Fruit fly (Drosophila melanogaster) whole organism, embryonic: Measurements from ENCODE around the gene Sem1.

ENCODE experiments used
- CG10209 ChIP-seq: fragments of 200-800 bp; sonication (Bioruptor generic); optimal IDR thresholded peaks from 3 replicates; lab custom pipeline; 2017; ENCODE audit warnings: missing biosample characterization, mild to moderate bottlenecking, missing genetic modification characterization, missing genetic modification reagents
- CG10267 ChIP-seq: fragments of 200-800 bp; sonication (Bioruptor generic); optimal IDR thresholded peaks from 2 replicates; lab custom pipeline; 2018; ENCODE audit warnings: missing biosample characterization, mild to moderate bottlenecking, missing genetic modification characterization, moderate library complexity
- CG11093 ChIP-seq: fragments of 200-800 bp; sonication (Bioruptor generic); IDR thresholded peaks from 3 replicates; pipeline ENCODE4 v1.3.6; 2022; ENCODE audit warnings: missing biosample characterization, missing genetic modification characterization
- CG11456 ChIP-seq: fragments of 200-800 bp; sonication (Bioruptor generic); IDR thresholded peaks from 3 replicates; pipeline ENCODE4 v1.3.6; 2022; ENCODE audit warnings: missing biosample characterization, missing genetic modification characterization
- CG11696 ChIP-seq: fragments of 200-800 bp; sonication (Bioruptor generic); IDR thresholded peaks from 2 replicates; pipeline ENCODE4 v1.3.6; 2022; ENCODE audit warnings: missing biosample characterization, missing genetic modification characterization
- CG13296 ChIP-seq: fragments of 200-800 bp; sonication (Bioruptor generic); optimal IDR thresholded peaks from 3 replicates; lab custom pipeline; 2018; ENCODE audit warnings: missing biosample characterization, mild to moderate bottlenecking, missing genetic modification characterization
- CG13424 ChIP-seq: fragments of 200-800 bp; sonication (Bioruptor generic); optimal IDR thresholded peaks from 2 replicates; lab custom pipeline; 2019; ENCODE audit warnings: missing biosample characterization, mild to moderate bottlenecking, missing genetic modification characterization, moderate library complexity
- CG14050 ChIP-seq: fragments of 200-800 bp; sonication (Bioruptor generic); IDR thresholded peaks from 3 replicates; pipeline ENCODE4 v1.3.6; 2022; ENCODE audit warnings: missing biosample characterization, missing genetic modification characterization
- CG14667 ChIP-seq: fragments of 200-800 bp; sonication (Bioruptor generic); IDR thresholded peaks from 2 replicates; pipeline ENCODE4 v1.3.6; 2022; ENCODE audit warnings: missing biosample characterization, missing genetic modification characterization
- CG15514 ChIP-seq: fragments of 200-800 bp; sonication (Bioruptor generic); optimal IDR thresholded peaks from 3 replicates; lab custom pipeline; 2017; ENCODE audit warnings: missing biosample characterization, missing genetic modification characterization, mild to moderate bottlenecking, moderate library complexity, missing genetic modification reagents
- CG17802 ChIP-seq: fragments of 200-800 bp; sonication (Bioruptor generic); optimal IDR thresholded peaks from 2 replicates; lab custom pipeline; 2018; ENCODE audit warnings: missing biosample characterization, mild to moderate bottlenecking, missing genetic modification characterization, moderate library complexity
- CG18262 ChIP-seq: fragments of 200-800 bp; optimal IDR thresholded peaks from 3 replicates; lab custom pipeline; 2019; ENCODE audit warnings: missing biosample characterization, mild to moderate bottlenecking, missing genetic modification characterization, moderate library complexity
- CG2120 ChIP-seq: fragments of 200-800 bp; sonication (Bioruptor generic); optimal IDR thresholded peaks from 3 replicates; lab custom pipeline; 2016; ENCODE audit warnings: missing biosample characterization, missing genetic modification characterization
- CG2129 ChIP-seq: fragments of 200-800 bp; sonication (Bioruptor generic); IDR thresholded peaks from 2 replicates; pipeline ENCODE4 v1.3.6; 2022; ENCODE audit warnings: missing biosample characterization, missing genetic modification characterization; ENCODE audit not compliant: partially characterized antibody
- CG2678 ChIP-seq: fragments of 200-800 bp; sonication (Bioruptor generic); optimal IDR thresholded peaks from 3 replicates; lab custom pipeline; 2019; ENCODE audit warnings: missing biosample characterization, mild to moderate bottlenecking, missing genetic modification characterization, moderate library complexity
- CG3281 ChIP-seq: fragments of 200-800 bp; sonication (Bioruptor generic); optimal IDR thresholded peaks from 3 replicates; lab custom pipeline; 2017; ENCODE audit warnings: missing biosample characterization, mild to moderate bottlenecking, missing genetic modification characterization
- CG34422 ChIP-seq: fragments of 200-800 bp; sonication (Bioruptor generic); IDR thresholded peaks from 3 replicates; pipeline ENCODE4 v1.3.6; 2022; ENCODE audit warnings: missing biosample characterization, missing genetic modification characterization
- CG6175 ChIP-seq: fragments of 200-800 bp; sonication (Bioruptor generic); IDR thresholded peaks from 3 replicates; pipeline ENCODE4 v1.3.6; 2022; ENCODE audit warnings: missing biosample characterization, missing genetic modification characterization
- CG6272 ChIP-seq: fragments of 200-800 bp; sonication (Bioruptor generic); IDR thresholded peaks from 2 replicates; pipeline ENCODE4 v1.3.6; 2022; ENCODE audit warnings: missing biosample characterization, missing genetic modification characterization
- CG8359 ChIP-seq: fragments of 200-800 bp; sonication (Bioruptor generic); optimal IDR thresholded peaks from 2 replicates; lab custom pipeline; 2017; ENCODE audit warnings: missing biosample characterization, mild to moderate bottlenecking, missing genetic modification characterization, borderline replicate concordance
- CG8478 ChIP-seq: fragments of >200 bp; optimal IDR thresholded peaks from 2 replicates; lab custom pipeline; 2018
- CG8924 ChIP-seq: fragments of 200-800 bp; optimal IDR thresholded peaks from 3 replicates; lab custom pipeline; 2019; ENCODE audit warnings: missing biosample characterization, mild to moderate bottlenecking, missing genetic modification characterization, moderate library complexity
- CG9876 ChIP-seq: fragments of 200-800 bp; sonication (Bioruptor generic); optimal IDR thresholded peaks from 2 replicates; lab custom pipeline; 2016; ENCODE audit warnings: missing biosample characterization, missing genetic modification characterization
- CHES-1-like ChIP-seq: fragments of 200-800 bp; sonication (Bioruptor generic); optimal IDR thresholded peaks from 2 replicates; lab custom pipeline; 2016; ENCODE audit warnings: missing biosample characterization, missing genetic modification characterization
- Chrac-16 ChIP-seq: fragments of 200-800 bp; sonication (Bioruptor generic); optimal IDR thresholded peaks from 3 replicates; lab custom pipeline; 2016; ENCODE audit warnings: missing biosample characterization, missing genetic modification characterization
- CkIIα-i1 ChIP-seq: fragments of 200-800 bp; sonication (Bioruptor generic); IDR thresholded peaks from 2 replicates; pipeline ENCODE4 v1.3.6; 2022; ENCODE audit warnings: missing biosample characterization, missing genetic modification characterization
- D19A ChIP-seq: fragments of 200-800 bp; optimal IDR thresholded peaks from 3 replicates; lab custom pipeline; 2019; ENCODE audit warnings: missing biosample characterization, mild to moderate bottlenecking, missing genetic modification characterization, moderate library complexity
- Doc3 ChIP-seq: fragments of 200-800 bp; sonication (Bioruptor generic); IDR thresholded peaks from 3 replicates; pipeline ENCODE4 v1.3.6; 2022; ENCODE audit warnings: missing biosample characterization, missing genetic modification characterization; ENCODE audit not compliant: partially characterized antibody
- Elba2 ChIP-seq: fragments of 200-800 bp; sonication (Bioruptor generic); optimal IDR thresholded peaks from 3 replicates; lab custom pipeline; 2016; ENCODE audit warnings: missing biosample characterization, missing genetic modification characterization
- HLH3B ChIP-seq: fragments of 200-800 bp; sonication (Bioruptor generic); IDR thresholded peaks from 2 replicates; pipeline ENCODE4 v1.3.6; 2022; ENCODE audit warnings: missing biosample characterization, missing genetic modification characterization
- Hmr ChIP-seq: fragments of 200-800 bp; sonication (Bioruptor generic); optimal IDR thresholded peaks from 3 replicates; lab custom pipeline; 2017; ENCODE audit warnings: mild to moderate bottlenecking, missing biosample characterization, missing genetic modification reagents, missing genetic modification characterization
- Hr3 ChIP-seq: fragments of 200-800 bp; sonication (Bioruptor generic); optimal IDR thresholded peaks from 3 replicates; lab custom pipeline; 2016; ENCODE audit warnings: missing biosample characterization, missing genetic modification characterization
- Rfx ChIP-seq: fragments of 200-800 bp; sonication (Bioruptor generic); IDR thresholded peaks from 2 replicates; pipeline ENCODE4 v1.3.6; 2022; ENCODE audit warnings: missing biosample characterization, missing genetic modification characterization
- Scr ChIP-seq: fragments of 200-800 bp; sonication (Bioruptor generic); IDR thresholded peaks from 2 replicates; pipeline ENCODE4 v1.3.6; 2022; ENCODE audit warnings: missing biosample characterization, missing genetic modification characterization; ENCODE audit not compliant: partially characterized antibody
- Usf ChIP-seq: fragments of 200-800 bp; sonication (Bioruptor generic); optimal IDR thresholded peaks from 2 replicates; lab custom pipeline; 2017; ENCODE audit warnings: missing genotype, missing biosample characterization, missing genetic modification characterization
- br ChIP-seq: fragments of >200 bp; optimal IDR thresholded peaks from 2 replicates; lab custom pipeline; 2017
- chm ChIP-seq: fragments of 200-800 bp; sonication (Bioruptor generic); IDR thresholded peaks from 2 replicates; pipeline ENCODE4 v1.3.6; 2022; ENCODE audit warnings: missing biosample characterization, missing genetic modification characterization
- ci ChIP-seq: fragments of 200-800 bp; sonication (Bioruptor generic); IDR thresholded peaks from 3 replicates; pipeline ENCODE4 v1.3.6; 2022; ENCODE audit warnings: missing biosample characterization, missing genetic modification characterization
- dysf ChIP-seq: fragments of 200-800 bp; sonication (Bioruptor generic); IDR thresholded peaks from 3 replicates; pipeline ENCODE4 v1.3.6; 2022; ENCODE audit warnings: missing biosample characterization, missing genetic modification characterization
- eve ChIP-seq, 2 experiments: fragments of >200 bp; optimal IDR thresholded peaks; 2 replicates each; lab custom pipeline; 2017; ENCODE audit warnings: missing biosample characterization in 2 of 2, missing genetic modification characterization in 2 of 2
- gcm ChIP-seq: fragments of 200-800 bp; sonication (Bioruptor generic); optimal IDR thresholded peaks from 2 replicates; lab custom pipeline; 2019; ENCODE audit warnings: missing biosample characterization, mild to moderate bottlenecking, missing genetic modification characterization, moderate library complexity
- ham ChIP-seq: fragments of 200-800 bp; sonication (Bioruptor generic); IDR thresholded peaks from 2 replicates; pipeline ENCODE4 v1.3.6; 2022; ENCODE audit warnings: missing biosample characterization, missing genetic modification characterization
- hkb ChIP-seq, 2 experiments: fragments of 200-800 bp in 1 of 2; fragments of >200 bp in 1 of 2; sonication (Bioruptor generic) in 1 of 2; IDR thresholded peaks in 1 of 2; optimal IDR thresholded peaks in 1 of 2; 2 replicates each; pipeline versions ENCODE4 v1.3.6 to Lab custom; 2017 to 2022; ENCODE audit warnings: missing biosample characterization in 1 of 2, missing genetic modification characterization in 1 of 2
- kay ChIP-seq: fragments of 200-800 bp; sonication (Bioruptor generic); optimal IDR thresholded peaks from 2 replicates; lab custom pipeline; 2016; ENCODE audit warnings: missing biosample characterization, missing genetic modification characterization
- pfk ChIP-seq: fragments of 200-800 bp; sonication (Bioruptor generic); optimal IDR thresholded peaks from 2 replicates; lab custom pipeline; 2018; ENCODE audit warnings: missing biosample characterization, mild to moderate bottlenecking, missing genetic modification characterization, moderate library complexity
- ranshi ChIP-seq: fragments of 200-800 bp; sonication (Bioruptor generic); IDR thresholded peaks from 2 replicates; pipeline ENCODE4 v1.3.6; 2022; ENCODE audit warnings: missing biosample characterization, missing genetic modification characterization
- sim ChIP-seq: fragments of 200-800 bp; sonication (Bioruptor generic); IDR thresholded peaks from 2 replicates; pipeline ENCODE4 v1.3.6; 2022; ENCODE audit warnings: missing biosample characterization, missing genetic modification characterization
- sisA ChIP-seq: fragments of 200-800 bp; sonication (Bioruptor generic); IDR thresholded peaks from 2 replicates; pipeline ENCODE4 v1.3.6; 2022; ENCODE audit warnings: missing biosample characterization, missing genetic modification characterization
- so ChIP-seq: fragments of 200-800 bp; sonication (Bioruptor generic); IDR thresholded peaks from 3 replicates; pipeline ENCODE4 v1.3.6; 2022; ENCODE audit warnings: missing biosample characterization, missing genetic modification characterization

Gene Sem1

DNA sequence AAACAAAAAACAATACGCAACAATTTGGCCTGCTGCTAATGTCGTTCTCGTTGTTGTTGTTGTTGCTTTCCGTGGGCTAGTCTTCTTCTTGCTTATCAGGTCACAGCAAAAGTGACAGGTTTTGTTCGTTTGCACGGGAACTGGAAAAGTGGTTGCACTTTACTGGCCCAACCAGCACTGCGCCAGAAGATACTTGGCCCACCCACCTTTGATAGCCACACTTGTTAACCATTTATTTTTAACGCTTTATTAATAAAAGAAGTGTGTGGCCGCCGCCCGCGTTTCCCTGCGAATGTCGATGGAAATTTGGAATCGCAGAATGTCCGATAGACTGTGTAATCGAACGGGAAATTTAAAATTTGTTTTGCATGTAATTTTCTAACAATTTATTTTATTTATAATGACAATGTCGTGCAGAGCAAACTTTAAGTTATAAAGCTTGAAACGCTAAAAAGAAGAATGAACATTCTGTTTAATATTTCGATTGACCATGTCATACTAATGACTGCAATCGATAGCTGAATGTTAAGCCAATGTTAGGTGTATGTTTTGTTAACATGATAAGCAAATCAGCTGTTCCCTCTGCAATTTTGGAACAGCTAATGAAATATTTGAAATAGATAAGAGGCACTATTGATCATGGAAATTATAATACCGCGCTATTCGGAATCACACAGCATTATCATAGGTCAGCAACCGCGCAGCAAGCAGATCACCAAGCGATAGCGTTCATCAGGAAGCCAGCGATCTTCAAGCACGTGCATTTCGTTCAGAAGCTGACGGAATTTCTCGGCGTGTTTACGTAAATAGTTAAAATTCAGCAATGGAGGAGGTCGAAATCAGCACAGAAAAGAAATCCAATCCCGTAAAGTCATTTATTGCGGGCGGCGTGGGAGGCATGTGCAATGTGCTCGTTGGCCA, 36.5 kb upstream of the Sem1 start, which contains the start of the genes CG31908 and MME1 (continued):
- TF ChIP-seq CG34422 (peak; percentile 69; the same call in 2 of the 3 replicates), CG9876 (GFP tag; lab: Kevin White, UChicago) (no peak), CG2678 (tag; lab: Kevin White, UChicago) (no peak), ranshi (GFP tag; lab: Robert Waterston, UW) (0 out of 2 replicates have a peak, but pooled peaks have one; percentile 28), kay (peak; percentile 11), CG2120 (GFP tag; lab: Kevin White, UChicago) (peak; percentile 61), CG10267 (tag; lab: Kevin White, UChicago) (peak; percentile 41), CG8478 (lab: Kevin White, UChicago) (no peak), CG10209 (GFP tag; lab: Kevin White, UChicago) (no peak), Hmr (GFP tag; lab: Kevin White, UChicago) (no peak), CHES-1-like (GFP tag; lab: Kevin White, UChicago) (peak; percentile 10), CG13424 (tag; lab: Kevin White, UChicago) (no peak), ham (GFP tag; lab: Robert Waterston, UW) (no peak), Chrac-16 (GFP tag; lab: Kevin White, UChicago) (peak; percentile 16), pfk (GFP tag; lab: Kevin White, UChicago) (no peak), Elba2 (GFP tag; lab: Kevin White, UChicago) (no peak), Usf (GFP tag; lab: Kevin White, UChicago) (no peak), hkb (optimal IDR thresholded peaks at IDR 0.05; lab: Kevin White, UChicago) (no peak), hkb (GFP tag; IDR thresholded peaks at IDR 0.05; lab: Robert Waterston, UW) (no peak), Scr (peak; percentile 85), CG11093 (GFP tag; lab: Robert Waterston, UW) (no peak), eve (GFP tag; optimal IDR thresholded peaks at IDR 0.05; lab: Kevin White, UChicago) (no peak), CG8924 (peak; percentile 42), dysf (no peak), gcm (GFP tag; lab: Kevin White, UChicago) (no peak), chm (no peak), Rfx (GFP tag; lab: Robert Waterston, UW) (peak; percentile 28; the same call in 1 of the 2 replicates), sim (GFP tag; lab: Robert Waterston, UW) (no peak), CG18262 (peak; percentile 3), CG6272 (GFP tag; lab: Robert Waterston, UW) (no peak), CG11456 (no peak), CG6175 (GFP tag; lab: Robert Waterston, UW) (no peak), CkIIα-i1 (no peak), CG14667 (GFP tag; lab: Robert Waterston, UW) (no peak), br (no peak), D19A (tag; lab: Kevin White, UChicago) (no peak), so (GFP tag; lab: Robert Waterston, UW) (no peak), CG3281 (peak; percentile 15), HLH3B (no peak), CG17802 (tag; lab: Kevin White, UChicago) (no peak), CG2129 (GFP tag; lab: Robert Waterston, UW) (0 out of 2 replicates have a peak, but pooled peaks have one; percentile 34), CG14050 (GFP tag; lab: Robert Waterston, UW) (no peak), CG13296 (GFP tag; lab: Kevin White, UChicago) (no peak), sisA (0 out of 2 replicates have a peak, but pooled peaks have one; percentile 5), CG15514 (GFP tag; lab: Kevin White, UChicago) (peak; percentile 27), ci (GFP tag; lab: Robert Waterston, UW) (0 out of 3 replicates have a peak, but pooled peaks have one; percentile 42), Doc3 (peak; percentile 79), Hr3 (GFP tag; lab: Kevin White, UChicago) (peak; percentile 6), CG8359 (GFP tag; lab: Kevin White, UChicago) (no peak), CG11696 (GFP tag; lab: Robert Waterston, UW) (no peak)
